Fruit fly (Drosophila melanogaster) whole organism, embryonic: Measurements from ENCODE around the gene CG43059.

Experiments
- Abd-B ChIP-seq: fragments of 200-800 bp; sonication (Bioruptor generic); optimal IDR thresholded peaks from 2 replicates; lab custom pipeline; 2018; ENCODE audit warnings: missing biosample characterization, mild to moderate bottlenecking, missing genetic modification characterization, moderate library complexity
- Aef1 ChIP-seq: fragments of 200-800 bp; sonication (Bioruptor generic); IDR thresholded peaks from 3 replicates; pipeline ENCODE4 v1.3.6; 2022; ENCODE audit warnings: missing biosample characterization, missing genetic modification characterization
- Blimp-1 ChIP-seq: fragments of 200-800 bp; sonication (Bioruptor generic); optimal IDR thresholded peaks from 3 replicates; lab custom pipeline; 2018; ENCODE audit warnings: missing biosample characterization, missing genetic modification characterization, mild to moderate bottlenecking, moderate library complexity, missing genetic modification reagents
- CG12769 ChIP-seq: fragments of 200-800 bp; sonication (Bioruptor generic); optimal IDR thresholded peaks from 2 replicates; lab custom pipeline; 2019; ENCODE audit warnings: missing biosample characterization, mild to moderate bottlenecking, missing genetic modification characterization, moderate library complexity
- CG14710 ChIP-seq: fragments of 200-800 bp; sonication (Bioruptor generic); optimal IDR thresholded peaks from 3 replicates; lab custom pipeline; 2019; ENCODE audit warnings: missing biosample characterization, mild to moderate bottlenecking, missing genetic modification characterization, moderate library complexity
- CG14860 ChIP-seq: fragments of 200-800 bp; sonication (Bioruptor generic); IDR thresholded peaks from 3 replicates; pipeline ENCODE4 v1.3.6; 2022; ENCODE audit warnings: missing biosample characterization, missing genetic modification characterization; ENCODE audit not compliant: partially characterized antibody
- CG16779 ChIP-seq: fragments of 200-800 bp; sonication (Bioruptor generic); IDR thresholded peaks from 2 replicates; pipeline ENCODE4 v1.3.6; 2022; ENCODE audit warnings: missing biosample characterization, missing genetic modification characterization
- CG17328 ChIP-seq: fragments of 200-800 bp; sonication (Bioruptor generic); IDR thresholded peaks from 2 replicates; pipeline ENCODE4 v1.3.6; 2022; ENCODE audit warnings: missing biosample characterization, missing genetic modification characterization
- CG17361 ChIP-seq: fragments of 200-800 bp; sonication (Bioruptor generic); IDR thresholded peaks from 3 replicates; pipeline ENCODE4 v1.3.6; 2022; ENCODE audit warnings: missing biosample characterization, missing genetic modification characterization
- CG18262 ChIP-seq: fragments of 200-800 bp; optimal IDR thresholded peaks from 3 replicates; lab custom pipeline; 2019; ENCODE audit warnings: missing biosample characterization, mild to moderate bottlenecking, missing genetic modification characterization, moderate library complexity
- CG1832 ChIP-seq: fragments of 200-800 bp; sonication (Bioruptor generic); optimal IDR thresholded peaks from 2 replicates; lab custom pipeline; 2017; ENCODE audit warnings: missing biosample characterization, mild to moderate bottlenecking, missing genetic modification characterization, inconsistent platforms
- CG2875 ChIP-seq: fragments of 200-800 bp; sonication (Bioruptor generic); optimal IDR thresholded peaks from 2 replicates; lab custom pipeline; 2017; ENCODE audit warnings: missing biosample characterization, mild to moderate bottlenecking, missing genetic modification characterization, missing genetic modification reagents
- CG31224 ChIP-seq: fragments of 200-800 bp; sonication (Bioruptor generic); IDR thresholded peaks from 2 replicates; pipeline ENCODE4 v1.3.6; 2022; ENCODE audit warnings: missing biosample characterization, missing genetic modification characterization
- CG31441 ChIP-seq: fragments of 200-800 bp; sonication (Bioruptor generic); IDR thresholded peaks from 2 replicates; pipeline ENCODE4 v1.3.6; 2022; ENCODE audit warnings: missing biosample characterization, missing genetic modification characterization
- CG3281 ChIP-seq: fragments of 200-800 bp; sonication (Bioruptor generic); optimal IDR thresholded peaks from 3 replicates; lab custom pipeline; 2017; ENCODE audit warnings: missing biosample characterization, mild to moderate bottlenecking, missing genetic modification characterization
- CG33213 ChIP-seq: fragments of 200-800 bp; sonication (Bioruptor generic); optimal IDR thresholded peaks from 3 replicates; lab custom pipeline; 2016; ENCODE audit warnings: missing biosample characterization, missing genetic modification characterization
- CG4854 ChIP-seq: fragments of 200-800 bp; sonication (Bioruptor generic); optimal IDR thresholded peaks from 2 replicates; lab custom pipeline; 2016; ENCODE audit warnings: missing biosample characterization, missing genetic modification characterization, inconsistent platforms
- CG6654 ChIP-seq: fragments of 200-800 bp; sonication (Bioruptor generic); optimal IDR thresholded peaks from 2 replicates; lab custom pipeline; 2017; ENCODE audit warnings: missing biosample characterization, mild to moderate bottlenecking, missing genetic modification characterization
- CG6765 ChIP-seq: fragments of 200-800 bp; sonication (Bioruptor generic); optimal IDR thresholded peaks from 3 replicates; lab custom pipeline; 2017; ENCODE audit warnings: missing biosample characterization, mild to moderate bottlenecking, missing genetic modification characterization
- CG7357 ChIP-seq: fragments of 200-800 bp; sonication (Bioruptor generic); IDR thresholded peaks from 3 replicates; pipeline ENCODE4 v1.3.6; 2022; ENCODE audit warnings: missing biosample characterization, missing genetic modification characterization
- CG9727 ChIP-seq: fragments of 200-800 bp; sonication (Bioruptor generic); optimal IDR thresholded peaks from 3 replicates; lab custom pipeline; 2017; ENCODE audit warnings: missing biosample characterization, mild to moderate bottlenecking, missing genetic modification characterization
- Dad ChIP-seq: fragments of 200-800 bp; sonication (Bioruptor generic); optimal IDR thresholded peaks from 3 replicates; lab custom pipeline; 2016; ENCODE audit warnings: missing biosample characterization, missing genetic modification characterization
- Dek ChIP-seq: fragments of 200-800 bp; sonication (Bioruptor generic); optimal IDR thresholded peaks from 3 replicates; lab custom pipeline; 2019; ENCODE audit warnings: missing biosample characterization, mild to moderate bottlenecking, missing genetic modification characterization, moderate library complexity
- Dfd ChIP-seq, 2 experiments: fragments of >200 bp; optimal IDR thresholded peaks; 2 replicates each; lab custom pipeline; 2017; ENCODE audit warnings: missing biosample characterization in 2 of 2, missing genetic modification characterization in 2 of 2
- Dp ChIP-seq: fragments of 200-800 bp; sonication (Bioruptor generic); optimal IDR thresholded peaks from 2 replicates; lab custom pipeline; 2018; ENCODE audit warnings: missing biosample characterization, mild to moderate bottlenecking, missing genetic modification characterization, moderate library complexity
- ERR ChIP-seq: fragments of 200-800 bp; sonication (Bioruptor generic); optimal IDR thresholded peaks from 2 replicates; lab custom pipeline; 2016; ENCODE audit warnings: missing biosample characterization, missing genetic modification characterization
- Eip74EF ChIP-seq, 2 experiments: fragments of 200-800 bp in 1 of 2; fragments of >200 bp in 1 of 2; sonication (Bioruptor generic) in 1 of 2; optimal IDR thresholded peaks; 2 replicates each; lab custom pipeline; 2017 to 2019; ENCODE audit warnings: missing biosample characterization in 2 of 2, missing genetic modification characterization in 2 of 2, mild to moderate bottlenecking in 1 of 2, moderate library complexity in 1 of 2
- H15 ChIP-seq: fragments of 200-800 bp; sonication (Bioruptor generic); IDR thresholded peaks from 3 replicates; pipeline ENCODE4 v1.3.6; 2022; ENCODE audit warnings: missing biosample characterization, missing genetic modification characterization
- HLH3B ChIP-seq: fragments of 200-800 bp; sonication (Bioruptor generic); IDR thresholded peaks from 2 replicates; pipeline ENCODE4 v1.3.6; 2022; ENCODE audit warnings: missing biosample characterization, missing genetic modification characterization
- Hmx ChIP-seq: fragments of 200-800 bp; sonication (Bioruptor generic); optimal IDR thresholded peaks from 2 replicates; lab custom pipeline; 2016; ENCODE audit warnings: missing biosample characterization, missing genetic modification characterization
- NC2α ChIP-seq: fragments of 200-800 bp; sonication (Bioruptor generic); optimal IDR thresholded peaks from 2 replicates; lab custom pipeline; 2016; ENCODE audit warnings: missing biosample characterization, missing genetic modification characterization
- Pdp1 ChIP-seq, 2 experiments: fragments of 200-800 bp; sonication (Bioruptor generic); optimal IDR thresholded peaks; 3 replicates each; lab custom pipeline; 2016; ENCODE audit warnings: missing biosample characterization in 2 of 2, missing genetic modification characterization in 2 of 2, mild to moderate bottlenecking in 1 of 2, moderate library complexity in 1 of 2
- Poxn ChIP-seq: fragments of 200-800 bp; sonication (Bioruptor generic); IDR thresholded peaks from 2 replicates; pipeline ENCODE4 v1.3.6; 2022; ENCODE audit warnings: missing biosample characterization, missing genetic modification characterization
- Sin3A ChIP-seq: fragments of >200 bp; optimal IDR thresholded peaks from 2 replicates; lab custom pipeline; 2018
- Stat92E ChIP-seq, 3 experiments: fragments of >200 bp in 2 of 3; fragments of 200-800 bp in 1 of 3; sonication (Bioruptor generic) in 1 of 3; optimal IDR thresholded peaks; 2 replicates each; lab custom pipeline; 2017 to 2019; ENCODE audit warnings: missing biosample characterization in 3 of 3, missing genetic modification characterization in 3 of 3, mild to moderate bottlenecking in 1 of 3, moderate library complexity in 1 of 3
- btn ChIP-seq: fragments of 200-800 bp; sonication (Bioruptor generic); optimal IDR thresholded peaks from 2 replicates; lab custom pipeline; 2016; ENCODE audit warnings: missing biosample characterization, missing genetic modification characterization
- corto ChIP-seq: fragments of 200-800 bp; sonication (Bioruptor generic); optimal IDR thresholded peaks from 2 replicates; lab custom pipeline; 2016; ENCODE audit warnings: missing biosample characterization, mild to moderate bottlenecking, missing genetic modification characterization, moderate library complexity
- exex ChIP-seq: fragments of 200-800 bp; sonication (Bioruptor generic); optimal IDR thresholded peaks from 4 replicates; lab custom pipeline; 2018; ENCODE audit warnings: missing biosample characterization, mild to moderate bottlenecking, missing genetic modification characterization, moderate library complexity
- gce ChIP-seq: fragments of 200-800 bp; sonication (Bioruptor generic); IDR thresholded peaks from 3 replicates; pipeline ENCODE4 v1.3.6; 2022; ENCODE audit warnings: missing biosample characterization, missing genetic modification characterization
- gem ChIP-seq: fragments of 200-800 bp; sonication (Bioruptor generic); optimal IDR thresholded peaks from 2 replicates; lab custom pipeline; 2019; ENCODE audit warnings: missing biosample characterization, mild to moderate bottlenecking, missing genetic modification characterization, moderate library complexity
- pho ChIP-seq: fragments of 200-800 bp; sonication (Bioruptor generic); optimal IDR thresholded peaks from 2 replicates; lab custom pipeline; 2016; ENCODE audit warnings: missing biosample characterization, missing genetic modification characterization
- prd ChIP-seq, 3 experiments: fragments of >200 bp in 2 of 3; fragments of 200-800 bp in 1 of 3; sonication (Bioruptor generic) in 1 of 3; optimal IDR thresholded peaks in 2 of 3; IDR thresholded peaks in 1 of 3; 2 replicates in 2 of 3; 3 replicates in 1 of 3; pipeline versions ENCODE4 v1.3.6 to Lab custom; 2017 to 2022; ENCODE audit warnings: missing biosample characterization in 1 of 3, missing genetic modification characterization in 1 of 3
- ranshi ChIP-seq: fragments of 200-800 bp; sonication (Bioruptor generic); IDR thresholded peaks from 2 replicates; pipeline ENCODE4 v1.3.6; 2022; ENCODE audit warnings: missing biosample characterization, missing genetic modification characterization
- sens-2 ChIP-seq: fragments of 200-800 bp; sonication (Bioruptor generic); IDR thresholded peaks from 2 replicates; pipeline ENCODE4 v1.3.6; 2022; ENCODE audit warnings: missing biosample characterization, missing genetic modification characterization
- tap ChIP-seq: fragments of 200-800 bp; optimal IDR thresholded peaks from 3 replicates; lab custom pipeline; 2019; ENCODE audit warnings: missing biosample characterization, mild to moderate bottlenecking, missing genetic modification characterization, moderate library complexity
- tgo ChIP-seq: fragments of 200-800 bp; sonication (Bioruptor generic); IDR thresholded peaks from 3 replicates; pipeline ENCODE4 v1.3.6; 2022; ENCODE audit warnings: missing biosample characterization, missing genetic modification characterization
- zen2 ChIP-seq: fragments of 200-800 bp; sonication (Bioruptor generic); IDR thresholded peaks from 3 replicates; pipeline ENCODE4 v1.3.6; 2022; ENCODE audit warnings: missing biosample characterization, missing genetic modification characterization; ENCODE audit not compliant: partially characterized antibody
- zfh2 ChIP-seq: fragments of 200-800 bp; sonication (Bioruptor generic); optimal IDR thresholded peaks from 2 replicates; lab custom pipeline; 2016; ENCODE audit warnings: missing biosample characterization, missing genetic modification characterization

Gene CG43059

dm6 chr3L:8289336-8290258, 29.2 kb downstream of the CG43059 start, which contains the start of gene cert (continued):
- TF ChIP-seq CG9727: peak; percentile 28
- TF ChIP-seq Blimp-1: no peak
- peak; percentile 99 for TF ChIP-seq CG14710 (tag; lab: Kevin White, UChicago)
- no peak for TF ChIP-seq ERR (GFP tag; lab: Kevin White, UChicago)
- no peak for TF ChIP-seq HLH3B
- no peak for TF ChIP-seq tgo (GFP tag; lab: Robert Waterston, UW)
- peak; percentile 88 for TF ChIP-seq CG14860 (GFP tag; lab: Robert Waterston, UW)
- peak in 1 of 2 experiments; percentile 20 for TF ChIP-seq Eip74EF (GFP tag; optimal IDR thresholded peaks at IDR 0.05; lab: Kevin White, UChicago)
- TF ChIP-seq gem: peak; percentile 11
- peak; percentile 35 for TF ChIP-seq Dad (GFP tag; lab: Kevin White, UChicago)
- peak; percentile 31 for TF ChIP-seq CG4854 (GFP tag; lab: Kevin White, UChicago)
- peak; percentile 22 for TF ChIP-seq CG6765 (GFP tag; lab: Kevin White, UChicago)
- TF ChIP-seq Abd-B (GFP tag; lab: Kevin White, UChicago): peak; percentile 16
- TF ChIP-seq btn: no peak
- no peak for TF ChIP-seq CG16779 (GFP tag; lab: Robert Waterston, UW)
- peak in 1 of 2 experiments; percentile 74 for TF ChIP-seq Pdp1 (GFP tag; optimal IDR thresholded peaks at IDR 0.05; lab: Kevin White, UChicago)
- no peak for TF ChIP-seq sens-2 (GFP tag; lab: Robert Waterston, UW)
- TF ChIP-seq H15 (GFP tag; lab: Robert Waterston, UW): no peak
- TF ChIP-seq Dp (GFP tag; lab: Kevin White, UChicago): peak; percentile 87
- no peak for TF ChIP-seq Hmx (GFP tag; lab: Kevin White, UChicago)
- no peak for TF ChIP-seq CG3281
- no peak for TF ChIP-seq CG2875 (GFP tag; lab: Kevin White, UChicago)
- TF ChIP-seq Poxn (GFP tag; lab: Robert Waterston, UW): no peak
- no peak for TF ChIP-seq tap
- TF ChIP-seq CG12769 (tag; lab: Kevin White, UChicago): peak; percentile 24
- TF ChIP-seq CG31224: no peak
- TF ChIP-seq Sin3A (lab: Kevin White, UChicago): peak; percentile 94
- TF ChIP-seq NC2α (GFP tag; lab: Kevin White, UChicago): no peak
- peak; percentile 17 for TF ChIP-seq CG33213
- TF ChIP-seq CG6654 (GFP tag; lab: Kevin White, UChicago): no peak
- TF ChIP-seq Dfd (GFP tag; optimal IDR thresholded peaks at IDR 0.05; lab: Kevin White, UChicago): no peak
- no peak for TF ChIP-seq Stat92E (GFP tag; optimal IDR thresholded peaks at IDR 0.05; lab: Kevin White, UChicago)
- peak; percentile 63; the same call in 2 of the 3 replicates for TF ChIP-seq CG17361 (GFP tag; lab: Robert Waterston, UW)
- peak; percentile 45 for TF ChIP-seq pho (GFP tag; lab: Kevin White, UChicago)
- TF ChIP-seq Dek: no peak
- peak; percentile 67 for TF ChIP-seq exex (tag; lab: Kevin White, UChicago)
- no peak for TF ChIP-seq CG31441
- no peak for TF ChIP-seq prd (optimal IDR thresholded peaks at IDR 0.05; lab: Kevin White, UChicago)
- TF ChIP-seq prd (GFP tag; IDR thresholded peaks at IDR 0.05; lab: Robert Waterston, UW): 0 out of 3 replicates have a peak, but pooled peaks have one; percentile 11
- TF ChIP-seq Aef1 (GFP tag; lab: Robert Waterston, UW): no peak
- no peak for TF ChIP-seq CG18262
- TF ChIP-seq zfh2 (GFP tag; lab: Kevin White, UChicago): no peak
- TF ChIP-seq CG17328 (GFP tag; lab: Robert Waterston, UW): no peak
- no peak for TF ChIP-seq CG1832 (GFP tag; lab: Kevin White, UChicago)
- TF ChIP-seq CG7357 (GFP tag; lab: Robert Waterston, UW): no peak
- TF ChIP-seq corto (GFP tag; lab: Kevin White, UChicago): no peak
- TF ChIP-seq gce: no peak
- no peak for TF ChIP-seq ranshi (GFP tag; lab: Robert Waterston, UW)
- peak; percentile 66 for TF ChIP-seq zen2 (GFP tag; lab: Robert Waterston, UW)
